Worm (Caenorhabditis elegans): ENCODE measurements around the gene rpb-4.
A peak's percentile ranks its signal among the peaks of the same experiment; 100 is the strongest.

Gene rpb-4

ce11 chrII:7326997-7327396, 47.3 kb upstream of the rpb-4 start (continued):
- no peak for TF ChIP-seq nhr-102 (tag; optimal IDR thresholded peaks at IDR 0.05)
- TF ChIP-seq T20F7.1 (GFP tag; optimal IDR thresholded peaks at IDR 0.05) = no peak
- no peak for TF ChIP-seq lir-3 (tag; optimal IDR thresholded peaks at IDR 0.05)
- no peak for TF ChIP-seq nhr-6 (tag; optimal IDR thresholded peaks at IDR 0.05)
- TF ChIP-seq unc-39 (tag; optimal IDR thresholded peaks at IDR 0.05) = no peak

DNA sequence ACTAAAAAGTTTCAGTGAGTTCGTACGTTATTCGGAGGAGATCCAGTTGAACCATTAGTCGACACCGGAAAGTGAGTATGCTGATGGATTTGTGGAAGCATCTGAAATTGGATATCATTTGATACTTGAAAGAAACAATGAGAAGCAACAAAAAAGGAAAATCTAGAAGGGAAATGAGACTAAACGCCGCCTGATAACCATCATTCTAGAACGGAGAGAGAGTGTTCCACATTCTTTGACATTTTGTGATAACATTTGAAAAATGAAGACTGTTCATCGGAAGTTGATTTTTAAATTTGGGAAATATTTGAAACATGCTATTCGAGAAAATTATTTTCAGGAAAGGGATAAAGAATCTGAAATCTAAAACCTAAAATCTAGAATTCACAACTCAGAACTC, 43.1 kb upstream of the rpb-4 start, which contains the start of gene npax-1:
TSS of gene npax-1 (minus strand) at position 101 of the 400 bp plus-strand sequence.
- TF ChIP-seq aha-1 (tag) (peak; percentile 86), nhr-77 (tag; optimal IDR thresholded peaks at IDR 0.05) (no peak), nhr-42 (GFP tag; IDR thresholded peaks at IDR 0.05) (no peak)

- no peak for TF ChIP-seq fkh-10 (GFP tag; optimal IDR thresholded peaks at IDR 0.05)
- TF ChIP-seq T20F7.1 (GFP tag; optimal IDR thresholded peaks at IDR 0.05) = peak; percentile 77
- peak; percentile 85 for TF ChIP-seq saeg-2 (GFP tag; IDR thresholded peaks at IDR 0.05)
- TF ChIP-seq gei-8 (GFP tag; optimal IDR thresholded peaks at IDR 0.05) = peak; percentile 91
- no peak for TF ChIP-seq D1046.2 (GFP tag; IDR thresholded peaks at IDR 0.05)
- no peak for TF ChIP-seq nhr-237 (tag; optimal IDR thresholded peaks at IDR 0.05)
- TF ChIP-seq mxl-2 (GFP tag; conservative IDR thresholded peaks at IDR 0.05) = 0 out of 2 replicates have a peak, but pooled peaks have one; percentile 3
- peak; percentile 61 for TF ChIP-seq hmg-1.1 (GFP tag; IDR thresholded peaks at IDR 0.05)
- peak in 1 of 2 experiments; percentile 93 for TF ChIP-seq unc-62 (GFP tag; optimal IDR thresholded peaks at IDR 0.05 in 1 of 2)
- TF ChIP-seq unc-62 (tag; optimal IDR thresholded peaks at IDR 0.05) = no peak
- TF ChIP-seq php-3 (GFP tag; IDR thresholded peaks at IDR 0.05) = peak; percentile 72
- TF ChIP-seq ztf-7 (tag; optimal IDR thresholded peaks at IDR 0.05) = peak; percentile 36
- TF ChIP-seq ama-1 (optimal IDR thresholded peaks at IDR 0.05) = peak; percentile 46
- TF ChIP-seq F26F4.8 (GFP tag; conservative IDR thresholded peaks at IDR 0.05) = no peak
- TF ChIP-seq pha-4 (GFP tag; IDR thresholded peaks at IDR 0.05) = no peak
- TF ChIP-seq pha-4 (tag; optimal IDR thresholded peaks at IDR 0.05) = peak; percentile 17
- peak; percentile 92 for TF ChIP-seq nhr-102 (tag; optimal IDR thresholded peaks at IDR 0.05)
- TF ChIP-seq ceh-20 (GFP tag; IDR thresholded peaks at IDR 0.05) = peak; percentile 84
- no peak for TF ChIP-seq F44E2.7 (GFP tag; IDR thresholded peaks at IDR 0.05)
- TF ChIP-seq T26A8.4 (GFP tag; IDR thresholded peaks at IDR 0.05) = peak; percentile 59; the same call in 1 of the 2 replicates
- TF ChIP-seq hlh-11 (tag; optimal IDR thresholded peaks at IDR 0.05) = peak; percentile 97
- no peak for TF ChIP-seq unc-39 (tag; optimal IDR thresholded peaks at IDR 0.05)
- TF ChIP-seq mxl-3 (GFP tag; optimal IDR thresholded peaks at IDR 0.05) = peak; percentile 94
- peak; percentile 22 for TF ChIP-seq duxl-1 (tag; optimal IDR thresholded peaks at IDR 0.05; ENCODE audit: poor library complexity)
- TF ChIP-seq cey-2 (tag; optimal IDR thresholded peaks at IDR 0.05; ENCODE audit: borderline replicate concordance, insufficient read depth) = peak; percentile 96
- TF ChIP-seq zfp-2 (tag; optimal IDR thresholded peaks at IDR 0.05) = peak; percentile 39
- no peak for TF ChIP-seq zag-1 (tag; optimal IDR thresholded peaks at IDR 0.05)
- no peak for TF ChIP-seq daf-12 (tag; optimal IDR thresholded peaks at IDR 0.05)
- no peak for TF ChIP-seq snpc-1.2 (GFP tag; IDR thresholded peaks at IDR 0.05)
- peak; percentile 60 for TF ChIP-seq rbr-2 (tag; optimal IDR thresholded peaks at IDR 0.05)
- TF ChIP-seq nhr-48 (tag; optimal IDR thresholded peaks at IDR 0.05) = peak; percentile 99
- no peak for TF ChIP-seq jun-1 (tag; optimal IDR thresholded peaks at IDR 0.05)
- 0 out of 2 replicates have a peak, but pooled peaks have one; percentile 36 for TF ChIP-seq nhr-42 (GFP tag; IDR thresholded peaks at IDR 0.05)
- no peak for TF ChIP-seq mdt-29 (GFP tag; IDR thresholded peaks at IDR 0.05)
- TF ChIP-seq lin-1 (GFP tag; IDR thresholded peaks at IDR 0.05) = peak; percentile 62; the same call in 1 of the 2 replicates
- no peak for TF ChIP-seq aly-2 (tag; optimal IDR thresholded peaks at IDR 0.05)
- TF ChIP-seq lin-38 (GFP tag; IDR thresholded peaks at IDR 0.05) = no peak
- peak; percentile 85 for TF ChIP-seq dve-1 (tag; optimal IDR thresholded peaks at IDR 0.05; ENCODE audit: insufficient read depth)
- 0 out of 2 replicates have a peak, but pooled peaks have one; percentile 4 for TF ChIP-seq arid-1 (GFP tag; conservative IDR thresholded peaks at IDR 0.05)
- no peak for TF ChIP-seq daf-16 (GFP tag; optimal IDR thresholded peaks at IDR 0.05)
- TF ChIP-seq daf-16 (tag; optimal IDR thresholded peaks at IDR 0.05) = peak; percentile 59
- TF ChIP-seq ceh-44 (GFP tag; IDR thresholded peaks at IDR 0.05) = no peak
- TF ChIP-seq madf-9 (GFP tag; conservative IDR thresholded peaks at IDR 0.05) = peak; percentile 49; the same call in 1 of the 2 replicates
- no peak for TF ChIP-seq lin-13 (GFP tag; optimal IDR thresholded peaks at IDR 0.05)
Observed at ce11 chrII:7337469-7337893, 36.8 kb upstream of the rpb-4 start.

All from whole organism, L4 larva.